Worm (Caenorhabditis elegans): ENCODE results near the gene mrps-12.

mrps-12 gene

ce11 chrV:20824962-20825609, 12.8 kb upstream of the mrps-12 start, which contains the start of the genes gcy-22 and grl-14:
TSS of gene gcy-22 (minus strand) at chrV:20825062.
TSS of gene grl-14 (plus strand) at chrV:20825559.
- no peak for TF ChIP-seq nhr-90 (tag; optimal IDR thresholded peaks at IDR 0.05)
- no peak for TF ChIP-seq Y53G8AR.9 (GFP tag; conservative IDR thresholded peaks at IDR 0.05)
- no peak for TF ChIP-seq aptf-3 (GFP tag; IDR thresholded peaks at IDR 0.05)
- TF ChIP-seq nfya-1 (tag; optimal IDR thresholded peaks at IDR 0.05; ENCODE audit: borderline replicate concordance, insufficient read depth) = no peak
- TF ChIP-seq ccch-3 (GFP tag; optimal IDR thresholded peaks at IDR 0.05) = no peak
- TF ChIP-seq dox-1 (GFP tag; IDR thresholded peaks at IDR 0.05) = no peak
- no peak for TF ChIP-seq F55B11.4 (tag; optimal IDR thresholded peaks at IDR 0.05; ENCODE audit: borderline replicate concordance, insufficient read depth)
- no peak for TF ChIP-seq ztf-3 (GFP tag; optimal IDR thresholded peaks at IDR 0.05)

- no peak for TF ChIP-seq zim-3 (tag; optimal IDR thresholded peaks at IDR 0.05)
- TF ChIP-seq attf-5 (GFP tag; optimal IDR thresholded peaks at IDR 0.05) = no peak
- TF ChIP-seq athp-1 (tag; optimal IDR thresholded peaks at IDR 0.05) = no peak
- no peak for TF ChIP-seq Y56A3A.18 (GFP tag; IDR thresholded peaks at IDR 0.05)
Measured at ce11 chrV:20826618-20827017, 11.3 kb upstream of the mrps-12 start.

ce11 chrV:20828820-20829219, 9.1 kb upstream of the mrps-12 start, which contains the start of gene sbt-1:
TSS of gene sbt-1 (minus strand) at chrV:20828881.
- TF ChIP-seq dox-1 (GFP tag; IDR thresholded peaks at IDR 0.05) (no peak), rcor-1 (GFP tag; IDR thresholded peaks at IDR 0.05) (no peak), F57A8.1 (GFP tag; optimal IDR thresholded peaks at IDR 0.05) (no peak), gei-17 (GFP tag; optimal IDR thresholded peaks at IDR 0.05) (no peak), bed-2 (GFP tag; IDR thresholded peaks at IDR 0.05) (0 out of 2 replicates have a peak, but pooled peaks have one; percentile 15), ekl-4 (GFP tag; IDR thresholded peaks at IDR 0.05) (no peak), Y95B8A.8 (GFP tag; IDR thresholded peaks at IDR 0.05) (no peak), tbx-9 (tag; optimal IDR thresholded peaks at IDR 0.05; ENCODE audit: borderline replicate concordance) (no peak), F37B4.10 (GFP tag; IDR thresholded peaks at IDR 0.05) (no peak), let-526 (GFP tag; IDR thresholded peaks at IDR 0.05) (no peak), dpff-1 (tag; optimal IDR thresholded peaks at IDR 0.05) (no peak), ceh-58 (GFP tag; IDR thresholded peaks at IDR 0.05) (no peak), lin-35 (GFP tag; optimal IDR thresholded peaks at IDR 0.05) (no peak), attf-3 (GFP tag; conservative IDR thresholded peaks at IDR 0.05) (no peak), lin-40 (tag; optimal IDR thresholded peaks at IDR 0.05) (no peak), madf-10 (tag; optimal IDR thresholded peaks at IDR 0.05) (no peak), lsl-1 (GFP tag; optimal IDR thresholded peaks at IDR 0.05) (no peak), hrde-1 (tag; optimal IDR thresholded peaks at IDR 0.05; ENCODE audit: borderline replicate concordance) (no peak), unc-62 (GFP tag; optimal IDR thresholded peaks at IDR 0.05) (no peak), mcd-1 (GFP tag; IDR thresholded peaks at IDR 0.05) (peak; percentile 45; the same call in 1 of the 2 replicates), nfya-2 (GFP tag; IDR thresholded peaks at IDR 0.05) (no peak), ztf-26 (tag; optimal IDR thresholded peaks at IDR 0.05) (no peak), madf-3 (GFP tag; IDR thresholded peaks at IDR 0.05) (no peak), ceh-40 (GFP tag; IDR thresholded peaks at IDR 0.05) (no peak), dpl-1 (GFP tag; optimal IDR thresholded peaks at IDR 0.05) (no peak), efl-1 (GFP tag; optimal IDR thresholded peaks at IDR 0.05) (no peak), nhr-179 (tag; optimal IDR thresholded peaks at IDR 0.05) (no peak), ztf-3 (GFP tag; optimal IDR thresholded peaks at IDR 0.05) (no peak), chd-7 (tag; optimal IDR thresholded peaks at IDR 0.05) (no peak), cebp-2 (GFP tag; IDR thresholded peaks at IDR 0.05) (no peak), egrh-3 (GFP tag; IDR thresholded peaks at IDR 0.05) (0 out of 2 replicates have a peak, but pooled peaks have one; percentile 7), cebp-1 (GFP tag; IDR thresholded peaks at IDR 0.05) (no peak), cebp-1 (tag; optimal IDR thresholded peaks at IDR 0.05) (no peak), let-607 (tag; optimal IDR thresholded peaks at IDR 0.05) (no peak), fkh-3 (tag; optimal IDR thresholded peaks at IDR 0.05) (no peak)
